Comparison of ENCODE assay signal across 1 fruit fly cellular context in genomic region chr2L:10516470-10517048, dm6.
TF ChIP-seq lines count a peak whose summit lies in the region.

No protein-coding gene starts in this region.

TF ChIP-seq in whole organism, embryonic, 481 proteins besides CTCF, POLR2A, EP300 and RAD21 (continued from another document and continues in another):
- TF ChIP-seq sug (tag; optimal IDR thresholded peaks at IDR 0.05; lab: Kevin White, UChicago), result peak; percentile 68
- no peak for TF ChIP-seq slou (GFP tag; optimal IDR thresholded peaks at IDR 0.05; lab: Kevin White, UChicago)
- TF ChIP-seq Doc2 (GFP tag; IDR thresholded peaks at IDR 0.05; lab: Robert Waterston, UW), result no peak
- no peak for TF ChIP-seq Mes4 (GFP tag; optimal IDR thresholded peaks at IDR 0.05; lab: Kevin White, UChicago)
- peak; percentile 31 for TF ChIP-seq HLH54F (GFP tag; optimal IDR thresholded peaks at IDR 0.05; lab: Kevin White, UChicago)
- TF ChIP-seq CG18476 (GFP tag; optimal IDR thresholded peaks at IDR 0.05; lab: Kevin White, UChicago), result peak; percentile 36
- no peak for TF ChIP-seq Trl (optimal IDR thresholded peaks at IDR 0.05; lab: Kevin White, UChicago)
- TF ChIP-seq Trl (GFP tag; optimal IDR thresholded peaks at IDR 0.05; lab: Kevin White, UChicago), result peak; percentile 20
- peak; percentile 33; the same call in 1 of the 2 replicates for TF ChIP-seq wor (GFP tag; IDR thresholded peaks at IDR 0.05; lab: Robert Waterston, UW)
- TF ChIP-seq CG7556 (GFP tag; optimal IDR thresholded peaks at IDR 0.05; lab: Kevin White, UChicago), result peak; percentile 58
- TF ChIP-seq CG14014 (GFP tag; IDR thresholded peaks at IDR 0.05; lab: Robert Waterston, UW), result peak; percentile 41; the same call in 1 of the 2 replicates
- TF ChIP-seq CG9437 (GFP tag; optimal IDR thresholded peaks at IDR 0.05; lab: Kevin White, UChicago), result no peak
- no peak for TF ChIP-seq kni (GFP tag; optimal IDR thresholded peaks at IDR 0.05; lab: Kevin White, UChicago)
- no peak for TF ChIP-seq CG4328 (GFP tag; optimal IDR thresholded peaks at IDR 0.05; lab: Kevin White, UChicago)
- peak; percentile 44 for TF ChIP-seq Camta (GFP tag; optimal IDR thresholded peaks at IDR 0.05; lab: Kevin White, UChicago)
- no peak for TF ChIP-seq CG30020 (tag; optimal IDR thresholded peaks at IDR 0.05; lab: Kevin White, UChicago)
- TF ChIP-seq Sry-δ (GFP tag; optimal IDR thresholded peaks at IDR 0.05; lab: Kevin White, UChicago), result no peak
- TF ChIP-seq CG17359 (tag; optimal IDR thresholded peaks at IDR 0.05; lab: Kevin White, UChicago), result peak; percentile 36
- TF ChIP-seq vnd (GFP tag; IDR thresholded peaks at IDR 0.05; lab: Robert Waterston, UW; ENCODE audit: partially characterized antibody), result no peak
- no peak for TF ChIP-seq CG2202 (tag; optimal IDR thresholded peaks at IDR 0.05; lab: Kevin White, UChicago)
- TF ChIP-seq Ada2b (GFP tag; IDR thresholded peaks at IDR 0.05; lab: Robert Waterston, UW), result peak; percentile 36; the same call in 1 of the 2 replicates
- TF ChIP-seq pita (GFP tag; optimal IDR thresholded peaks at IDR 0.05; lab: Kevin White, UChicago), result no peak
- peak; percentile 31 for TF ChIP-seq CG11504 (tag; optimal IDR thresholded peaks at IDR 0.05; lab: Kevin White, UChicago)
- TF ChIP-seq CG33557 (GFP tag; optimal IDR thresholded peaks at IDR 0.05; lab: Kevin White, UChicago), result no peak
- peak; percentile 17 for TF ChIP-seq CG31365 (tag; optimal IDR thresholded peaks at IDR 0.05; lab: Kevin White, UChicago)
- TF ChIP-seq CG3995 (GFP tag; optimal IDR thresholded peaks at IDR 0.05; lab: Kevin White, UChicago), result no peak
- TF ChIP-seq ken (GFP tag; IDR thresholded peaks at IDR 0.05; lab: Robert Waterston, UW), result no peak
- no peak for TF ChIP-seq CG4282 (GFP tag; optimal IDR thresholded peaks at IDR 0.05; lab: Kevin White, UChicago)
- TF ChIP-seq CG11696 (GFP tag; IDR thresholded peaks at IDR 0.05; lab: Robert Waterston, UW), result no peak
- no peak for TF ChIP-seq CG7357 (GFP tag; IDR thresholded peaks at IDR 0.05; lab: Robert Waterston, UW)
- TF ChIP-seq hb (GFP tag; IDR thresholded peaks at IDR 0.05; lab: Robert Waterston, UW; ENCODE audit: partially characterized antibody), result no peak
- peak; percentile 31; the same call in 1 of the 2 replicates for TF ChIP-seq Oaz (GFP tag; IDR thresholded peaks at IDR 0.05; lab: Robert Waterston, UW)
- no peak for TF ChIP-seq CG10147 (GFP tag; optimal IDR thresholded peaks at IDR 0.05; lab: Kevin White, UChicago)
- peak; percentile 35 for TF ChIP-seq wek (GFP tag; optimal IDR thresholded peaks at IDR 0.05; lab: Kevin White, UChicago)
- no peak for TF ChIP-seq hkb (optimal IDR thresholded peaks at IDR 0.05; lab: Kevin White, UChicago)
- TF ChIP-seq hkb (GFP tag; IDR thresholded peaks at IDR 0.05; lab: Robert Waterston, UW), result peak; percentile 46
- TF ChIP-seq trem (tag; optimal IDR thresholded peaks at IDR 0.05; lab: Kevin White, UChicago), result peak; percentile 8
- TF ChIP-seq CG11695 (GFP tag; IDR thresholded peaks at IDR 0.05; lab: Robert Waterston, UW), result no peak; the same call in 2 of the 3 replicates
- TF ChIP-seq Sin3A (optimal IDR thresholded peaks at IDR 0.05; lab: Kevin White, UChicago), result no peak
- TF ChIP-seq da (GFP tag; optimal IDR thresholded peaks at IDR 0.05; lab: Kevin White, UChicago), result no peak
- no peak for TF ChIP-seq tx (GFP tag; optimal IDR thresholded peaks at IDR 0.05; lab: Kevin White, UChicago)
- no peak for TF ChIP-seq CG17829 (tag; optimal IDR thresholded peaks at IDR 0.05; lab: Kevin White, UChicago)
- peak; percentile 40 for TF ChIP-seq CoRest (tag; optimal IDR thresholded peaks at IDR 0.05; lab: Kevin White, UChicago)
- 0 out of 3 replicates have a peak, but pooled peaks have one; percentile 9 for TF ChIP-seq Aef1 (GFP tag; IDR thresholded peaks at IDR 0.05; lab: Robert Waterston, UW)
- peak; percentile 33 for TF ChIP-seq CG13296 (GFP tag; optimal IDR thresholded peaks at IDR 0.05; lab: Kevin White, UChicago)
- no peak for TF ChIP-seq Tbp (GFP tag; optimal IDR thresholded peaks at IDR 0.05; lab: Kevin White, UChicago)
- no peak for TF ChIP-seq psq (GFP tag; optimal IDR thresholded peaks at IDR 0.05; lab: Kevin White, UChicago)
- TF ChIP-seq CHES-1-like (GFP tag; optimal IDR thresholded peaks at IDR 0.05; lab: Kevin White, UChicago), result no peak
- TF ChIP-seq CG12659 (GFP tag; optimal IDR thresholded peaks at IDR 0.05; lab: Kevin White, UChicago), result peak; percentile 68
- no peak for TF ChIP-seq CG4730 (GFP tag; IDR thresholded peaks at IDR 0.05; lab: Robert Waterston, UW)
- no peak for TF ChIP-seq crol (GFP tag; IDR thresholded peaks at IDR 0.05; lab: Robert Waterston, UW)
- no peak for TF ChIP-seq ab (GFP tag; optimal IDR thresholded peaks at IDR 0.05; lab: Kevin White, UChicago)
- TF ChIP-seq CG3407 (GFP tag; optimal IDR thresholded peaks at IDR 0.05; lab: Kevin White, UChicago), result no peak
- TF ChIP-seq Sox102F (GFP tag; optimal IDR thresholded peaks at IDR 0.05; lab: Kevin White, UChicago), result no peak
- peak; percentile 8 for TF ChIP-seq bab2 (GFP tag; optimal IDR thresholded peaks at IDR 0.05; lab: Kevin White, UChicago)
- no peak; the same call in 1 of the 2 replicates for TF ChIP-seq slbo (GFP tag; IDR thresholded peaks at IDR 0.05; lab: Robert Waterston, UW)
- TF ChIP-seq ftz-f1 (GFP tag; optimal IDR thresholded peaks at IDR 0.05; lab: Kevin White, UChicago), result peak; percentile 69
- TF ChIP-seq insv (GFP tag; optimal IDR thresholded peaks at IDR 0.05; lab: Kevin White, UChicago), result peak in 1 of 2 experiments; percentile 28
- no peak for TF ChIP-seq D19B (GFP tag; optimal IDR thresholded peaks at IDR 0.05; lab: Kevin White, UChicago)
- TF ChIP-seq dm (GFP tag; optimal IDR thresholded peaks at IDR 0.05; lab: Kevin White, UChicago), result peak; percentile 11
- TF ChIP-seq disco-r (GFP tag; optimal IDR thresholded peaks at IDR 0.05; lab: Kevin White, UChicago), result peak; percentile 24
- peak; percentile 4 for TF ChIP-seq Hr3 (GFP tag; optimal IDR thresholded peaks at IDR 0.05; lab: Kevin White, UChicago)
- TF ChIP-seq CG4360 (GFP tag; IDR thresholded peaks at IDR 0.05; lab: Robert Waterston, UW), result 0 out of 2 replicates have a peak, but pooled peaks have one; percentile 28
- TF ChIP-seq CG2889 (GFP tag; IDR thresholded peaks at IDR 0.05; lab: Robert Waterston, UW), result no peak
- peak in 1 of 2 experiments; percentile 1 for TF ChIP-seq Pdp1 (GFP tag; optimal IDR thresholded peaks at IDR 0.05; lab: Kevin White, UChicago)
- TF ChIP-seq CG15073 (GFP tag; optimal IDR thresholded peaks at IDR 0.05; lab: Kevin White, UChicago), result no peak
- TF ChIP-seq MTF-1 (GFP tag; optimal IDR thresholded peaks at IDR 0.05; lab: Kevin White, UChicago; ENCODE audit: borderline replicate concordance), result peak; percentile 27
- TF ChIP-seq Sry-β (GFP tag; optimal IDR thresholded peaks at IDR 0.05; lab: Kevin White, UChicago), result no peak
- no peak for TF ChIP-seq CG8281 (tag; optimal IDR thresholded peaks at IDR 0.05; lab: Kevin White, UChicago)
- TF ChIP-seq CG32767 (GFP tag; IDR thresholded peaks at IDR 0.05; lab: Robert Waterston, UW), result peak; percentile 35
- peak; percentile 17 for TF ChIP-seq CG5180 (GFP tag; optimal IDR thresholded peaks at IDR 0.05; lab: Kevin White, UChicago)
- TF ChIP-seq danr (GFP tag; IDR thresholded peaks at IDR 0.05; lab: Robert Waterston, UW), result 0 out of 2 replicates have a peak, but pooled peaks have one; percentile 20
- TF ChIP-seq jing (GFP tag; optimal IDR thresholded peaks at IDR 0.05; lab: Kevin White, UChicago), result no peak
- TF ChIP-seq Sox100B (GFP tag; optimal IDR thresholded peaks at IDR 0.05; lab: Kevin White, UChicago), result peak; percentile 35
- peak; percentile 34 for TF ChIP-seq CG18262 (tag; optimal IDR thresholded peaks at IDR 0.05; lab: Kevin White, UChicago)
- peak; percentile 50 for TF ChIP-seq CG3281 (GFP tag; optimal IDR thresholded peaks at IDR 0.05; lab: Kevin White, UChicago)
- no peak for TF ChIP-seq CG9215 (GFP tag; IDR thresholded peaks at IDR 0.05; lab: Robert Waterston, UW)
- peak; percentile 33 for TF ChIP-seq CG1792 (GFP tag; optimal IDR thresholded peaks at IDR 0.05; lab: Kevin White, UChicago)
- TF ChIP-seq CG17612 (GFP tag; IDR thresholded peaks at IDR 0.05; lab: Robert Waterston, UW), result 0 out of 2 replicates have a peak, but pooled peaks have one; percentile 14
- TF ChIP-seq CG4707 (GFP tag; optimal IDR thresholded peaks at IDR 0.05; lab: Kevin White, UChicago), result no peak
- TF ChIP-seq B-H1 (GFP tag; IDR thresholded peaks at IDR 0.05; lab: Robert Waterston, UW), result peak; percentile 12; the same call in 1 of the 3 replicates
- no peak for TF ChIP-seq repo (GFP tag; optimal IDR thresholded peaks at IDR 0.05; lab: Kevin White, UChicago)
- no peak for TF ChIP-seq CG12236 (GFP tag; optimal IDR thresholded peaks at IDR 0.05; lab: Kevin White, UChicago)
- peak; percentile 6 for TF ChIP-seq gcm (GFP tag; optimal IDR thresholded peaks at IDR 0.05; lab: Kevin White, UChicago)
- no peak for TF ChIP-seq pan (optimal IDR thresholded peaks at IDR 0.05; lab: Kevin White, UChicago)
- peak in 1 of 2 experiments; percentile 27 for TF ChIP-seq pan (GFP tag; optimal IDR thresholded peaks at IDR 0.05 in 1 of 2, IDR thresholded peaks at IDR 0.05 in 1 of 2)
- no peak for TF ChIP-seq CG11723 (GFP tag; optimal IDR thresholded peaks at IDR 0.05; lab: Kevin White, UChicago)
- TF ChIP-seq CG7963 (GFP tag; IDR thresholded peaks at IDR 0.05; lab: Robert Waterston, UW; ENCODE audit: partially characterized antibody), result no peak
- TF ChIP-seq Ptx1 (GFP tag; IDR thresholded peaks at IDR 0.05; lab: Robert Waterston, UW), result peak; percentile 34; the same call in 1 of the 2 replicates
- TF ChIP-seq fd102C (GFP tag; optimal IDR thresholded peaks at IDR 0.05; lab: Kevin White, UChicago), result no peak
- no peak for TF ChIP-seq emc (GFP tag; optimal IDR thresholded peaks at IDR 0.05; lab: Kevin White, UChicago)
- no peak for TF ChIP-seq sc (optimal IDR thresholded peaks at IDR 0.05; lab: Kevin White, UChicago)
- no peak for TF ChIP-seq sc (GFP tag; optimal IDR thresholded peaks at IDR 0.05; lab: Kevin White, UChicago)
- no peak for TF ChIP-seq dmrt11E (tag; optimal IDR thresholded peaks at IDR 0.05; lab: Kevin White, UChicago)
- no peak for TF ChIP-seq Blimp-1 (GFP tag; optimal IDR thresholded peaks at IDR 0.05; lab: Kevin White, UChicago)
- no peak for TF ChIP-seq zf30C (GFP tag; optimal IDR thresholded peaks at IDR 0.05; lab: Kevin White, UChicago)
- peak; percentile 3 for TF ChIP-seq CG12942 (GFP tag; optimal IDR thresholded peaks at IDR 0.05; lab: Kevin White, UChicago)
- TF ChIP-seq H2.0 (GFP tag; IDR thresholded peaks at IDR 0.05; lab: Robert Waterston, UW), result no peak
- no peak for TF ChIP-seq Atf-2 (GFP tag; optimal IDR thresholded peaks at IDR 0.05; lab: Kevin White, UChicago)
- peak in 1 of 2 experiments; percentile 14 for TF ChIP-seq Eip74EF (GFP tag; optimal IDR thresholded peaks at IDR 0.05; lab: Kevin White, UChicago)
- no peak for TF ChIP-seq sqz (GFP tag; optimal IDR thresholded peaks at IDR 0.05; lab: Kevin White, UChicago)
- TF ChIP-seq Dref (GFP tag; IDR thresholded peaks at IDR 0.05; lab: Robert Waterston, UW), result peak; percentile 69
- TF ChIP-seq slp2 (GFP tag; optimal IDR thresholded peaks at IDR 0.05; lab: Kevin White, UChicago), result peak; percentile 7
- no peak for TF ChIP-seq D (optimal IDR thresholded peaks at IDR 0.05; lab: Kevin White, UChicago)
- no peak for TF ChIP-seq D (GFP tag; optimal IDR thresholded peaks at IDR 0.05; lab: Kevin White, UChicago)
- peak; percentile 27 for TF ChIP-seq dmrt99B (tag; optimal IDR thresholded peaks at IDR 0.05; lab: Kevin White, UChicago)
- TF ChIP-seq MESR4 (GFP tag; optimal IDR thresholded peaks at IDR 0.05; lab: Kevin White, UChicago), result peak; percentile 22
- TF ChIP-seq zfh1 (GFP tag; IDR thresholded peaks at IDR 0.05; lab: Robert Waterston, UW), result peak; percentile 19; the same call in 1 of the 3 replicates
- TF ChIP-seq ttk (GFP tag; IDR thresholded peaks at IDR 0.05; lab: Robert Waterston, UW), result no peak
- TF ChIP-seq btn (GFP tag; optimal IDR thresholded peaks at IDR 0.05; lab: Kevin White, UChicago), result no peak
- peak; percentile 53 for TF ChIP-seq CG30403 (GFP tag; optimal IDR thresholded peaks at IDR 0.05; lab: Kevin White, UChicago)
- no peak for TF ChIP-seq Poxn (GFP tag; IDR thresholded peaks at IDR 0.05; lab: Robert Waterston, UW)
- TF ChIP-seq seq (GFP tag; IDR thresholded peaks at IDR 0.05; lab: Robert Waterston, UW), result 0 out of 2 replicates have a peak, but pooled peaks have one; percentile 7
- TF ChIP-seq CG10267 (tag; optimal IDR thresholded peaks at IDR 0.05; lab: Kevin White, UChicago), result peak; percentile 10
- TF ChIP-seq Xrp1 (GFP tag; IDR thresholded peaks at IDR 0.05; lab: Robert Waterston, UW), result 0 out of 2 replicates have a peak, but pooled peaks have one; percentile 16
- peak; percentile 20 for TF ChIP-seq ind (GFP tag; optimal IDR thresholded peaks at IDR 0.05; lab: Kevin White, UChicago)
- no peak for TF ChIP-seq CG42726 (GFP tag; IDR thresholded peaks at IDR 0.05; lab: Robert Waterston, UW; ENCODE audit: partially characterized antibody)
- TF ChIP-seq CG9609 (GFP tag; optimal IDR thresholded peaks at IDR 0.05; lab: Kevin White, UChicago), result peak; percentile 28
- TF ChIP-seq Hmr (GFP tag; optimal IDR thresholded peaks at IDR 0.05; lab: Kevin White, UChicago), result peak; percentile 58
- TF ChIP-seq Dp (GFP tag; optimal IDR thresholded peaks at IDR 0.05; lab: Kevin White, UChicago), result peak; percentile 19
- no peak for TF ChIP-seq nerfin-2 (GFP tag; IDR thresholded peaks at IDR 0.05; lab: Robert Waterston, UW; ENCODE audit: partially characterized antibody)
- TF ChIP-seq HmgZ (tag; optimal IDR thresholded peaks at IDR 0.05; lab: Kevin White, UChicago), result peak; percentile 49
- peak; percentile 70 for TF ChIP-seq lab (GFP tag; optimal IDR thresholded peaks at IDR 0.05; lab: Kevin White, UChicago)
- peak; percentile 66 for TF ChIP-seq nom (GFP tag; optimal IDR thresholded peaks at IDR 0.05; lab: Kevin White, UChicago)
- TF ChIP-seq ATbp (GFP tag; optimal IDR thresholded peaks at IDR 0.05; lab: Kevin White, UChicago), result no peak
- TF ChIP-seq C15 (GFP tag; IDR thresholded peaks at IDR 0.05; lab: Robert Waterston, UW), result no peak
- TF ChIP-seq CG2116 (GFP tag; optimal IDR thresholded peaks at IDR 0.05; lab: Kevin White, UChicago), result peak; percentile 59
- TF ChIP-seq Jarid2 (GFP tag; optimal IDR thresholded peaks at IDR 0.05; lab: Kevin White, UChicago), result peak; percentile 94
- no peak for TF ChIP-seq CG2199 (GFP tag; IDR thresholded peaks at IDR 0.05; lab: Robert Waterston, UW)
- TF ChIP-seq Taf1 (GFP tag; IDR thresholded peaks at IDR 0.05; lab: Robert Waterston, UW), result no peak; the same call in 1 of the 2 replicates
- peak; percentile 6 for TF ChIP-seq Max (GFP tag; optimal IDR thresholded peaks at IDR 0.05; lab: Kevin White, UChicago)
